Worm (Caenorhabditis elegans) whole organism, L4/young adult: ENCODE results near the gene C44H9.6.

Experiments
- W03F9.2 ChIP-seq: fragments of 150-350 bp; optimal IDR thresholded peaks from 2 replicates; lab custom pipeline; 2014; ENCODE audit warnings: missing biosample characterization, missing genetic modification characterization
- dao-5 ChIP-seq: sonication (generic microtip); optimal IDR thresholded peaks from 2 replicates; lab custom pipeline; 2016; ENCODE audit warnings: missing genotype, missing genetic modification characterization, moderate library complexity, missing compliant biosample characterization
- him-1 ChIP-seq: sonication (generic microtip); optimal IDR thresholded peaks from 2 replicates; lab custom pipeline; 2016; ENCODE audit warnings: missing genotype, missing genetic modification reagents, missing genetic modification characterization, missing compliant biosample characterization

ce11 chrV:12871753-12872152 is 26.6 kb upstream of the C44H9.6 start, which contains the start of gene bus-19:
- TF ChIP-seq him-1 (tag; lab: Kevin White, UChicago) (no peak), dao-5 (tag; lab: Kevin White, UChicago) (no peak), W03F9.2 (tag; lab: Kevin White, UChicago) (no peak)
